Worm (Caenorhabditis elegans) whole organism, L4/young adult: ENCODE measurements around the gene K02D10.2.

Experiments
- W03F9.2 ChIP-seq: fragments of 150-350 bp; optimal IDR thresholded peaks from 2 replicates; lab custom pipeline; 2014; ENCODE audit warnings: missing biosample characterization, missing genetic modification characterization
- dao-5 ChIP-seq: sonication (generic microtip); optimal IDR thresholded peaks from 2 replicates; lab custom pipeline; 2016; ENCODE audit warnings: missing genotype, missing genetic modification characterization, moderate library complexity, missing compliant biosample characterization
- him-1 ChIP-seq: sonication (generic microtip); optimal IDR thresholded peaks from 2 replicates; lab custom pipeline; 2016; ENCODE audit warnings: missing genotype, missing genetic modification reagents, missing genetic modification characterization, missing compliant biosample characterization

ce11 chrIII:8767292-8767829 lies 3.7 kb downstream of the K02D10.2 start, which contains the start of gene mig-22:
- TF ChIP-seq him-1 (no peak), W03F9.2 (tag; lab: Kevin White, UChicago) (no peak), dao-5 (no peak)
